Worm (Caenorhabditis elegans) whole organism, mixed stage, embryonic: Measurements from ENCODE around the gene rpn-6.1.

Experiments used
- M03D4.4 ChIP-seq: sonication (generic microtip); optimal IDR thresholded peaks from 2 replicates; lab custom pipeline; 2017; ENCODE audit warnings: mild to moderate bottlenecking, missing genetic modification characterization, missing compliant biosample characterization
- bed-3 ChIP-seq: fragments of 200-800 bp; sonication (Bioruptor generic); optimal IDR thresholded peaks from 3 replicates; lab custom pipeline; 2018; ENCODE audit warnings: mild to moderate bottlenecking, missing genetic modification characterization, moderate library complexity, missing compliant biosample characterization
- blmp-1 ChIP-seq: fragments of 150-350 bp; optimal IDR thresholded peaks from 2 replicates; lab custom pipeline; 2014; ENCODE audit warnings: missing biosample characterization, missing genetic modification characterization
- ceh-39 ChIP-seq: fragments of 150-350 bp; optimal IDR thresholded peaks from 2 replicates; lab custom pipeline; 2014; ENCODE audit warnings: missing biosample characterization, missing genetic modification characterization
- ceh-83 ChIP-seq: fragments of 200-800 bp; sonication (Bioruptor generic); optimal IDR thresholded peaks from 2 replicates; lab custom pipeline; 2018; ENCODE audit warnings: mild to moderate bottlenecking, missing genetic modification characterization, missing compliant biosample characterization
- ces-1 ChIP-seq: fragments of 150-350 bp; optimal IDR thresholded peaks from 2 replicates; lab custom pipeline; 2014; ENCODE audit warnings: missing biosample characterization, missing genetic modification reagents, missing genetic modification characterization
- cnd-1 ChIP-seq: fragments of 200-800 bp; sonication (Bioruptor generic); optimal IDR thresholded peaks from 2 replicates; lab custom pipeline; 2018; ENCODE audit warnings: mild to moderate bottlenecking, missing genetic modification characterization, missing compliant biosample characterization
- elt-3 ChIP-seq: fragments of 150-350 bp; optimal IDR thresholded peaks from 2 replicates; lab custom pipeline; 2014; ENCODE audit warnings: missing biosample characterization, missing genetic modification characterization
- flh-1 ChIP-seq: fragments of 200-800 bp; sonication (Bioruptor generic); optimal IDR thresholded peaks from 2 replicates; lab custom pipeline; 2018; ENCODE audit warnings: mild to moderate bottlenecking, missing genetic modification characterization, moderate library complexity, missing compliant biosample characterization
- ham-2 ChIP-seq: fragments of 200-800 bp; sonication (Bioruptor generic); optimal IDR thresholded peaks from 2 replicates; lab custom pipeline; 2018; ENCODE audit warnings: mild to moderate bottlenecking, missing genetic modification characterization, missing compliant biosample characterization
- hlh-1 ChIP-seq: fragments of 150-350 bp; optimal IDR thresholded peaks from 2 replicates; lab custom pipeline; 2014; ENCODE audit warnings: missing biosample characterization, missing genetic modification reagents, missing genetic modification characterization
- lin-13 ChIP-seq: fragments of 150-350 bp; optimal IDR thresholded peaks from 2 replicates; lab custom pipeline; 2014; ENCODE audit warnings: missing biosample characterization, missing genetic modification characterization
- lin-32 ChIP-seq: fragments of 200-800 bp; sonication (Bioruptor generic); optimal IDR thresholded peaks from 2 replicates; lab custom pipeline; 2018; ENCODE audit warnings: mild to moderate bottlenecking, missing genetic modification characterization, missing compliant biosample characterization
- lsy-2 ChIP-seq: fragments of 150-350 bp; optimal IDR thresholded peaks from 2 replicates; lab custom pipeline; 2014; ENCODE audit warnings: missing biosample characterization, missing genetic modification characterization
- mab-5 ChIP-seq: fragments of 150-350 bp; optimal IDR thresholded peaks from 2 replicates; lab custom pipeline; 2014; ENCODE audit warnings: missing biosample characterization, missing genetic modification characterization
- mep-1 ChIP-seq: fragments of 150-350 bp; optimal IDR thresholded peaks from 2 replicates; lab custom pipeline; 2017; ENCODE audit warnings: missing biosample characterization, missing genetic modification reagents, missing genetic modification characterization, inconsistent platforms
- mls-2 ChIP-seq: sonication (generic microtip); optimal IDR thresholded peaks from 2 replicates; lab custom pipeline; 2016; ENCODE audit warnings: mild to moderate bottlenecking, missing genetic modification characterization, moderate library complexity, missing compliant biosample characterization
- nhr-237 ChIP-seq: fragments of 150-350 bp; optimal IDR thresholded peaks from 2 replicates; lab custom pipeline; 2014; ENCODE audit warnings: missing biosample characterization, missing genetic modification characterization
- nhr-28 ChIP-seq: fragments of 150-350 bp; optimal IDR thresholded peaks from 2 replicates; lab custom pipeline; 2014; ENCODE audit warnings: missing biosample characterization, missing genetic modification characterization
- nhr-76 ChIP-seq: sonication (generic microtip); optimal IDR thresholded peaks from 2 replicates; lab custom pipeline; 2017; ENCODE audit warnings: missing biosample characterization, missing genetic modification characterization
- pha-4 ChIP-seq: fragments of 150-350 bp; optimal IDR thresholded peaks from 2 replicates; lab custom pipeline; 2018; ENCODE audit warnings: missing biosample characterization, missing genetic modification reagents, missing genetic modification characterization
- sem-2 ChIP-seq: fragments of 200-800 bp; sonication (Bioruptor generic); optimal IDR thresholded peaks from 2 replicates; lab custom pipeline; 2018; ENCODE audit warnings: mild to moderate bottlenecking, missing genetic modification characterization, missing compliant biosample characterization
- snpc-4 ChIP-seq: fragments of 150-350 bp; optimal IDR thresholded peaks from 2 replicates; lab custom pipeline; 2014; ENCODE audit warnings: missing biosample characterization, missing genetic modification characterization
- sptf-1 ChIP-seq: sonication (generic microtip); optimal IDR thresholded peaks from 2 replicates; lab custom pipeline; 2017; ENCODE audit warnings: mild to moderate bottlenecking, missing genetic modification characterization, moderate library complexity, missing compliant biosample characterization
- tbx-8 ChIP-seq: fragments of 200-800 bp; sonication (Bioruptor generic); optimal IDR thresholded peaks from 2 replicates; lab custom pipeline; 2018; ENCODE audit warnings: mild to moderate bottlenecking, missing genetic modification characterization, moderate library complexity, missing compliant biosample characterization
- unc-120 ChIP-seq: sonication (generic microtip); optimal IDR thresholded peaks from 2 replicates; lab custom pipeline; 2017; ENCODE audit warnings: missing genetic modification characterization, missing compliant biosample characterization; ENCODE audit not compliant: poor library complexity, severe bottlenecking
- unc-39 ChIP-seq: fragments of 150-350 bp; optimal IDR thresholded peaks from 2 replicates; lab custom pipeline; 2014; ENCODE audit warnings: missing biosample characterization, missing genetic modification characterization
- unc-62 ChIP-seq: fragments of 150-350 bp; optimal IDR thresholded peaks from 2 replicates; lab custom pipeline; 2014; ENCODE audit warnings: missing biosample characterization, missing genetic modification reagents, missing genetic modification characterization
- zip-8 ChIP-seq: fragments of 150-350 bp; optimal IDR thresholded peaks from 2 replicates; lab custom pipeline; 2014; ENCODE audit warnings: missing biosample characterization, missing genetic modification characterization

Gene rpn-6.1

ce11 chrIII:6939523-6939922 lies 22.3 kb downstream of the rpn-6.1 start, which contains the start of gene F57B9.3:
Gene F57B9.3 (plus strand): TSS chrIII:6939823.
- TF ChIP-seq bed-3 (GFP tag; lab: Kevin White, UChicago) (no peak), ceh-39 (tag; lab: Kevin White, UChicago) (no peak), lin-13 (tag; lab: Kevin White, UChicago) (no peak), M03D4.4 (tag; lab: Kevin White, UChicago) (no peak), hlh-1 (tag; lab: Kevin White, UChicago) (no peak), unc-120 (tag; lab: Kevin White, UChicago) (no peak), sptf-1 (no peak), unc-62 (GFP tag; lab: Kevin White, UChicago) (no peak), mls-2 (tag; lab: Kevin White, UChicago) (no peak), zip-8 (tag; lab: Kevin White, UChicago) (no peak), mep-1 (tag; lab: Kevin White, UChicago) (no peak), ces-1 (GFP tag; lab: Kevin White, UChicago) (no peak)

ce11 chrIII:6935269-6936017 lies 26.4 kb downstream of the rpn-6.1 start, which contains the start of the genes F57B9.8 and coq-2:
Gene F57B9.8 (minus strand): TSS chrIII:6935319.
Gene coq-2 (plus strand): TSS chrIII:6935967.
- TF ChIP-seq nhr-76 (tag; lab: Kevin White, UChicago) (no peak), nhr-28 (tag; lab: Kevin White, UChicago) (no peak), blmp-1 (tag; lab: Kevin White, UChicago) (no peak), pha-4 (tag; lab: Kevin White, UChicago) (no peak), elt-3 (tag; lab: Kevin White, UChicago) (no peak), snpc-4 (tag; lab: Kevin White, UChicago) (no peak), cnd-1 (tag; lab: Kevin White, UChicago) (no peak), bed-3 (GFP tag; lab: Kevin White, UChicago) (no peak), flh-1 (GFP tag; lab: Kevin White, UChicago) (no peak), ces-1 (GFP tag; lab: Kevin White, UChicago) (no peak), mep-1 (tag; lab: Kevin White, UChicago) (no peak)

- TF ChIP-seq nhr-28 (tag; lab: Kevin White, UChicago) (no peak), ham-2 (GFP tag; lab: Kevin White, UChicago) (no peak), unc-62 (GFP tag; lab: Kevin White, UChicago) (no peak), ceh-39 (tag; lab: Kevin White, UChicago) (no peak), tbx-8 (GFP tag; lab: Kevin White, UChicago) (no peak), hlh-1 (tag; lab: Kevin White, UChicago) (no peak), snpc-4 (tag; lab: Kevin White, UChicago) (no peak), mab-5 (no peak), unc-39 (tag; lab: Kevin White, UChicago) (no peak), ceh-83 (GFP tag; lab: Kevin White, UChicago) (no peak), pha-4 (tag; lab: Kevin White, UChicago) (no peak), lin-13 (tag; lab: Kevin White, UChicago) (no peak), sem-2 (GFP tag; lab: Kevin White, UChicago) (no peak), bed-3 (GFP tag; lab: Kevin White, UChicago) (no peak), lin-32 (no peak), flh-1 (GFP tag; lab: Kevin White, UChicago) (no peak)
These were observed 29.9 kb downstream of the rpn-6.1 start, which contains the start of gene byn-1 for ce11 chrIII:6931896-6932295. Gene byn-1 (plus strand): TSS chrIII:6932001.

ce11 chrIII:6929558-6930167 lies 32.1 kb downstream of the rpn-6.1 start, which contains the start of gene inf-1:
Gene inf-1 (plus strand): TSS chrIII:6930134.
- TF ChIP-seq bed-3 (GFP tag; lab: Kevin White, UChicago) (no peak), ces-1 (GFP tag; lab: Kevin White, UChicago) (no peak), nhr-237 (tag; lab: Kevin White, UChicago) (peak; percentile 28), lsy-2 (tag; lab: Kevin White, UChicago) (peak; percentile 52), M03D4.4 (tag; lab: Kevin White, UChicago) (no peak), blmp-1 (tag; lab: Kevin White, UChicago) (no peak), ceh-83 (GFP tag; lab: Kevin White, UChicago) (no peak), pha-4 (tag; lab: Kevin White, UChicago) (no peak), unc-39 (tag; lab: Kevin White, UChicago) (no peak), snpc-4 (tag; lab: Kevin White, UChicago) (no peak), flh-1 (GFP tag; lab: Kevin White, UChicago) (no peak), ham-2 (GFP tag; lab: Kevin White, UChicago) (no peak), tbx-8 (GFP tag; lab: Kevin White, UChicago) (no peak), elt-3 (tag; lab: Kevin White, UChicago) (no peak)
